Fruit fly (Drosophila melanogaster) whole organism, embryonic: Measurements from ENCODE around the gene CG6574.

Experiments
- CG10147 ChIP-seq: fragments of 200-800 bp; sonication (Bioruptor generic); optimal IDR thresholded peaks from 2 replicates; lab custom pipeline; 2019; ENCODE audit warnings: missing biosample characterization, mild to moderate bottlenecking, missing genetic modification characterization, moderate library complexity
- CG11247 ChIP-seq: fragments of 200-800 bp; sonication (Bioruptor generic); IDR thresholded peaks from 2 replicates; pipeline ENCODE4 v1.3.6; 2022; ENCODE audit warnings: missing biosample characterization, missing genetic modification characterization
- CG12219 ChIP-seq: fragments of 200-800 bp; sonication (Bioruptor generic); optimal IDR thresholded peaks from 3 replicates; lab custom pipeline; 2018; ENCODE audit warnings: missing biosample characterization, mild to moderate bottlenecking, missing genetic modification characterization
- CG1233 ChIP-seq: fragments of 200-800 bp; sonication (Bioruptor generic); optimal IDR thresholded peaks from 4 replicates; lab custom pipeline; 2018; ENCODE audit warnings: missing biosample characterization, mild to moderate bottlenecking, missing genetic modification characterization
- CG12659 ChIP-seq: fragments of 200-800 bp; sonication (Bioruptor generic); optimal IDR thresholded peaks from 3 replicates; lab custom pipeline; 2017; ENCODE audit warnings: mild to moderate bottlenecking, missing biosample characterization, missing genetic modification reagents, missing genetic modification characterization
- CG13424 ChIP-seq: fragments of 200-800 bp; sonication (Bioruptor generic); optimal IDR thresholded peaks from 2 replicates; lab custom pipeline; 2019; ENCODE audit warnings: missing biosample characterization, mild to moderate bottlenecking, missing genetic modification characterization, moderate library complexity
- CG13775 ChIP-seq: fragments of 200-800 bp; sonication (Bioruptor generic); optimal IDR thresholded peaks from 3 replicates; lab custom pipeline; 2017; ENCODE audit warnings: missing biosample characterization, mild to moderate bottlenecking, missing genetic modification characterization
- CG15073 ChIP-seq: fragments of 200-800 bp; sonication (Bioruptor generic); optimal IDR thresholded peaks from 2 replicates; lab custom pipeline; 2016; ENCODE audit warnings: missing biosample characterization, missing genetic modification characterization
- CG17568 ChIP-seq: fragments of 200-800 bp; sonication (Bioruptor generic); optimal IDR thresholded peaks from 2 replicates; lab custom pipeline; 2018; ENCODE audit warnings: missing biosample characterization, mild to moderate bottlenecking, missing genetic modification characterization, moderate library complexity
- CG33557 ChIP-seq: fragments of 200-800 bp; sonication (Bioruptor generic); optimal IDR thresholded peaks from 2 replicates; lab custom pipeline; 2019; ENCODE audit warnings: missing biosample characterization, mild to moderate bottlenecking, missing genetic modification characterization, moderate library complexity
- CG4617 ChIP-seq: fragments of 200-800 bp; sonication (Bioruptor generic); optimal IDR thresholded peaks from 3 replicates; lab custom pipeline; 2016; ENCODE audit warnings: missing biosample characterization, missing genetic modification characterization, borderline replicate concordance
- CG5245 ChIP-seq: fragments of 200-800 bp; sonication (Bioruptor generic); optimal IDR thresholded peaks from 3 replicates; lab custom pipeline; 2016; ENCODE audit warnings: missing biosample characterization, missing genetic modification characterization
- CG7839 ChIP-seq: fragments of 200-800 bp; sonication (Bioruptor generic); optimal IDR thresholded peaks from 3 replicates; lab custom pipeline; 2018; ENCODE audit warnings: missing biosample characterization, mild to moderate bottlenecking, missing genetic modification characterization, moderate library complexity
- CG8944 ChIP-seq: fragments of 200-800 bp; sonication (Bioruptor generic); optimal IDR thresholded peaks from 3 replicates; lab custom pipeline; 2016; ENCODE audit warnings: missing biosample characterization, missing genetic modification characterization
- CG9932 ChIP-seq: fragments of 200-800 bp; sonication (Bioruptor generic); IDR thresholded peaks from 2 replicates; pipeline ENCODE4 v1.3.6; 2022; ENCODE audit warnings: missing biosample characterization, missing genetic modification characterization
- CTCF ChIP-seq: fragments of 200-800 bp; sonication (Bioruptor generic); optimal IDR thresholded peaks from 2 replicates; lab custom pipeline; 2017; ENCODE audit warnings: missing biosample characterization, mild to moderate bottlenecking, missing genetic modification characterization, moderate library complexity
- Dip3 ChIP-seq: fragments of 200-800 bp; sonication (Bioruptor generic); optimal IDR thresholded peaks from 3 replicates; lab custom pipeline; 2016; ENCODE audit warnings: missing biosample characterization, missing genetic modification characterization
- Doc3 ChIP-seq: fragments of 200-800 bp; sonication (Bioruptor generic); IDR thresholded peaks from 3 replicates; pipeline ENCODE4 v1.3.6; 2022; ENCODE audit warnings: missing biosample characterization, missing genetic modification characterization; ENCODE audit not compliant: partially characterized antibody
- Drgx ChIP-seq: fragments of 200-800 bp; sonication (Bioruptor generic); IDR thresholded peaks from 2 replicates; pipeline ENCODE4 v1.3.6; 2022; ENCODE audit warnings: missing biosample characterization, missing genetic modification characterization
- Eip74EF ChIP-seq, 2 experiments: fragments of 200-800 bp in 1 of 2; fragments of >200 bp in 1 of 2; sonication (Bioruptor generic) in 1 of 2; optimal IDR thresholded peaks; 2 replicates each; lab custom pipeline; 2017 to 2019; ENCODE audit warnings: missing biosample characterization in 2 of 2, missing genetic modification characterization in 2 of 2, mild to moderate bottlenecking in 1 of 2, moderate library complexity in 1 of 2
- Elba2 ChIP-seq: fragments of 200-800 bp; sonication (Bioruptor generic); optimal IDR thresholded peaks from 3 replicates; lab custom pipeline; 2016; ENCODE audit warnings: missing biosample characterization, missing genetic modification characterization
- GATAe ChIP-seq: fragments of 200-800 bp; sonication (Bioruptor generic); conservative IDR thresholded peaks from 2 replicates; pipeline ENCODE4 v1.3.6; 2022; ENCODE audit warnings: missing biosample characterization, missing genetic modification characterization
- Hr78 ChIP-seq, 2 experiments: fragments of 200-800 bp in 1 of 2; fragments of >200 bp in 1 of 2; sonication (Bioruptor generic) in 1 of 2; optimal IDR thresholded peaks; 2 replicates each; lab custom pipeline; 2017 to 2019; ENCODE audit warnings: missing biosample characterization in 2 of 2, missing genetic modification characterization in 2 of 2, mild to moderate bottlenecking in 1 of 2, moderate library complexity in 1 of 2
- Mad ChIP-seq: fragments of 200-800 bp; sonication (Bioruptor generic); optimal IDR thresholded peaks from 2 replicates; lab custom pipeline; 2016; ENCODE audit warnings: missing biosample characterization, missing genetic modification characterization
- NC2β ChIP-seq: fragments of 200-800 bp; sonication (Bioruptor generic); optimal IDR thresholded peaks from 2 replicates; lab custom pipeline; 2016; ENCODE audit warnings: missing biosample characterization, missing genetic modification characterization
- Optix ChIP-seq: fragments of 200-800 bp; sonication (Bioruptor generic); IDR thresholded peaks from 3 replicates; pipeline ENCODE4 v1.3.6; 2022; ENCODE audit warnings: missing biosample characterization, missing genetic modification characterization
- Ravus ChIP-seq: fragments of 200-800 bp; sonication (Bioruptor generic); IDR thresholded peaks from 2 replicates; pipeline ENCODE4 v1.3.6; 2022; ENCODE audit warnings: missing biosample characterization, missing genetic modification characterization
- Sin3A ChIP-seq: fragments of >200 bp; optimal IDR thresholded peaks from 2 replicates; lab custom pipeline; 2018
- Vsx1 ChIP-seq: fragments of 200-800 bp; sonication (Bioruptor generic); optimal IDR thresholded peaks from 2 replicates; lab custom pipeline; 2017; ENCODE audit warnings: missing biosample characterization, mild to moderate bottlenecking, missing genetic modification characterization, missing genetic modification reagents
- abd-A ChIP-seq: fragments of 200-800 bp; sonication (Bioruptor generic); optimal IDR thresholded peaks from 3 replicates; lab custom pipeline; 2019; ENCODE audit warnings: missing biosample characterization, mild to moderate bottlenecking, missing genetic modification characterization, moderate library complexity
- cas ChIP-seq: fragments of 200-800 bp; sonication (Bioruptor generic); IDR thresholded peaks from 2 replicates; pipeline ENCODE4 v1.3.6; 2022; ENCODE audit warnings: missing biosample characterization, missing genetic modification characterization
- dan ChIP-seq: fragments of 200-800 bp; sonication (Bioruptor generic); IDR thresholded peaks from 2 replicates; pipeline ENCODE4 v1.3.6; 2022; ENCODE audit warnings: missing biosample characterization, missing genetic modification characterization
- dmrt11E ChIP-seq: fragments of 200-800 bp; sonication (Bioruptor generic); optimal IDR thresholded peaks from 3 replicates; lab custom pipeline; 2018; ENCODE audit warnings: missing biosample characterization, mild to moderate bottlenecking, missing genetic modification characterization, moderate library complexity
- ems ChIP-seq: fragments of 200-800 bp; sonication (Bioruptor generic); optimal IDR thresholded peaks from 3 replicates; lab custom pipeline; 2016; ENCODE audit warnings: missing biosample characterization, missing genetic modification characterization
- exex ChIP-seq: fragments of 200-800 bp; sonication (Bioruptor generic); optimal IDR thresholded peaks from 4 replicates; lab custom pipeline; 2018; ENCODE audit warnings: missing biosample characterization, mild to moderate bottlenecking, missing genetic modification characterization, moderate library complexity
- fd3F ChIP-seq: fragments of 200-800 bp; sonication (Bioruptor generic); optimal IDR thresholded peaks from 2 replicates; lab custom pipeline; 2018; ENCODE audit warnings: missing biosample characterization, mild to moderate bottlenecking, missing genetic modification characterization, moderate library complexity
- gce ChIP-seq: fragments of 200-800 bp; sonication (Bioruptor generic); IDR thresholded peaks from 3 replicates; pipeline ENCODE4 v1.3.6; 2022; ENCODE audit warnings: missing biosample characterization, missing genetic modification characterization
- hbn ChIP-seq: fragments of 200-800 bp; sonication (Bioruptor generic); IDR thresholded peaks from 2 replicates; pipeline ENCODE4 v1.3.6; 2022; ENCODE audit warnings: missing biosample characterization, missing genetic modification characterization; ENCODE audit not compliant: partially characterized antibody
- lilli ChIP-seq: fragments of 200-800 bp; sonication (Bioruptor generic); optimal IDR thresholded peaks from 3 replicates; lab custom pipeline; 2016; ENCODE audit warnings: missing biosample characterization, missing genetic modification characterization
- lmd ChIP-seq: fragments of 200-800 bp; sonication (Bioruptor generic); IDR thresholded peaks from 2 replicates; pipeline ENCODE4 v1.3.6; 2022; ENCODE audit warnings: missing biosample characterization, missing genetic modification characterization
- lola ChIP-seq, 3 experiments: fragments of >200 bp in 2 of 3; fragments of 200-800 bp in 1 of 3; sonication (Bioruptor generic) in 1 of 3; optimal IDR thresholded peaks; 2 replicates each; lab custom pipeline; 2017 to 2019; ENCODE audit warnings: missing biosample characterization in 3 of 3, missing genetic modification characterization in 3 of 3, mild to moderate bottlenecking in 1 of 3, moderate library complexity in 1 of 3
- lov ChIP-seq, 2 experiments: fragments of 200-800 bp in 1 of 2; fragments of >200 bp in 1 of 2; sonication (Bioruptor generic) in 1 of 2; IDR thresholded peaks in 1 of 2; optimal IDR thresholded peaks in 1 of 2; 2 replicates in 1 of 2; 3 replicates in 1 of 2; pipeline versions ENCODE4 v1.3.6 to Lab custom; 2017 to 2022; ENCODE audit warnings: missing biosample characterization in 1 of 2, missing genetic modification characterization in 1 of 2
- nerfin-1 ChIP-seq: fragments of 200-800 bp; sonication (Bioruptor generic); optimal IDR thresholded peaks from 3 replicates; lab custom pipeline; 2019; ENCODE audit warnings: missing biosample characterization, mild to moderate bottlenecking, missing genetic modification characterization, moderate library complexity
- pros ChIP-seq: fragments of 200-800 bp; sonication (Bioruptor generic); optimal IDR thresholded peaks from 3 replicates; lab custom pipeline; 2019; ENCODE audit warnings: missing biosample characterization, mild to moderate bottlenecking, missing genetic modification characterization, moderate library complexity
- ranshi ChIP-seq: fragments of 200-800 bp; sonication (Bioruptor generic); IDR thresholded peaks from 2 replicates; pipeline ENCODE4 v1.3.6; 2022; ENCODE audit warnings: missing biosample characterization, missing genetic modification characterization
- sug ChIP-seq: fragments of 200-800 bp; optimal IDR thresholded peaks from 2 replicates; lab custom pipeline; 2019; ENCODE audit warnings: missing biosample characterization, mild to moderate bottlenecking, missing genetic modification characterization, moderate library complexity
- tna ChIP-seq: fragments of 200-800 bp; sonication (Bioruptor generic); IDR thresholded peaks from 2 replicates; pipeline ENCODE4 v1.3.6; 2022; ENCODE audit warnings: missing biosample characterization, missing genetic modification characterization; ENCODE audit not compliant: partially characterized antibody
- vvl ChIP-seq: fragments of 200-800 bp; sonication (Bioruptor generic); IDR thresholded peaks from 2 replicates; pipeline ENCODE4 v1.3.6; 2022; ENCODE audit warnings: missing biosample characterization, missing genetic modification characterization
- z ChIP-seq: fragments of 200-800 bp; sonication (Bioruptor generic); IDR thresholded peaks from 3 replicates; pipeline ENCODE4 v1.3.6; 2022; ENCODE audit warnings: missing biosample characterization, missing genetic modification characterization

The CG6574 gene

DNA sequence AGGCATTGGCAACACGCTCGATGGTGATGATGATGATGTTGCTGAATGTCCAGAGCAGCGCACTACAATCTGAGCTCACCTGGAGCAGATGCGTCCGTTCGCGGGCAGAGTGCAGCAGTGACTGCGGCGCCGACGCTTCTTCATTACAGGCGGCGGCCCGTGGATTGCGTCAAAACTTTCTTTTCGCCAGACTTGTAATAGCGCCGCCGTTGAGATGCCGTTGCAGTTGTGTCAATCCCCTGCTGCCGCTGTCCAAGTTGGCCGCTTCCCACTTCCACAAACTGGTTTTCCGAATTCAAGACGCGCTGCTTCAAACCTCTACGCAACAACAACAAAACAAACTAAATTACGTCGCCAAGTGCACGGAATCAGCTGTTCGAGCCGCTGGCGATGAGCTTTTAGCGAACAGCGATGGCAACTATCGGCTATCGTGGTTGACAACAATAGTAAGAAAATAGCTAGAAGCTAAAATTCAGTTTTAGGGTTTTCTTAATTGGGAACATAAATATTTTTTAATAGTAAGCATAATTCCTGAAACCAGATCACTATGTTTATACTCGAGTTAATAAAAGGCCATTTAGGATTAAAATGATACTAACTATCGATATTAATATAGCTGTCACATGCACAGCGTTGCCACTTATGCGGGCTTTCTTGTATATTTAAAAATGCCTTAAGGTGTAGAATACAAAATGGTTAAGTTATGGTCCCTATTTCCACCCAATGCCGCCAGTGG is 19.2 kb upstream of the CG6574 start, which contains the start of gene Tpc1 (continued):
- no peak for TF ChIP-seq cas (GFP tag; lab: Robert Waterston, UW)
- TF ChIP-seq ems (GFP tag; lab: Kevin White, UChicago): peak; percentile 43
- no peak for TF ChIP-seq CTCF (GFP tag; lab: Kevin White, UChicago)
- peak; percentile 72 for TF ChIP-seq CG9932
- TF ChIP-seq lov (optimal IDR thresholded peaks at IDR 0.05; lab: Kevin White, UChicago): no peak
- 0 out of 3 replicates have a peak, but pooled peaks have one; percentile 22 for TF ChIP-seq lov (GFP tag; IDR thresholded peaks at IDR 0.05; lab: Robert Waterston, UW)
- TF ChIP-seq CG8944: no peak
- TF ChIP-seq Hr78 (GFP tag; optimal IDR thresholded peaks at IDR 0.05; lab: Kevin White, UChicago): peak in 1 of 2 experiments; percentile 28
- no peak for TF ChIP-seq Mad
- TF ChIP-seq Dip3: peak; percentile 40
- no peak for TF ChIP-seq ranshi (GFP tag; lab: Robert Waterston, UW)
- TF ChIP-seq CG4617: no peak
- no peak for TF ChIP-seq fd3F (GFP tag; lab: Kevin White, UChicago)
- TF ChIP-seq Drgx (GFP tag; lab: Robert Waterston, UW): no peak
- peak; percentile 74 for TF ChIP-seq lilli (GFP tag; lab: Kevin White, UChicago)
- no peak for TF ChIP-seq dan (GFP tag; lab: Robert Waterston, UW)
- TF ChIP-seq Ravus (GFP tag; lab: Robert Waterston, UW): no peak
- TF ChIP-seq Eip74EF (GFP tag; optimal IDR thresholded peaks at IDR 0.05; lab: Kevin White, UChicago): peak in 1 of 2 experiments; percentile 55
- peak; percentile 16 for TF ChIP-seq exex (tag; lab: Kevin White, UChicago)
- TF ChIP-seq nerfin-1: no peak
- TF ChIP-seq CG15073 (GFP tag; lab: Kevin White, UChicago): no peak
- peak; percentile 90 for TF ChIP-seq Doc3 (GFP tag; lab: Robert Waterston, UW)
- peak in 1 of 3 experiments; percentile 29 for TF ChIP-seq lola (GFP tag; optimal IDR thresholded peaks at IDR 0.05; lab: Kevin White, UChicago)
- peak; percentile 60 for TF ChIP-seq CG13775 (GFP tag; lab: Kevin White, UChicago)
- no peak for TF ChIP-seq GATAe (GFP tag; lab: Robert Waterston, UW)
- TF ChIP-seq hbn: peak; percentile 84
- TF ChIP-seq CG33557 (GFP tag; lab: Kevin White, UChicago): no peak
- no peak for TF ChIP-seq CG7839 (tag; lab: Kevin White, UChicago)
- TF ChIP-seq gce: no peak
- peak; percentile 22; the same call in 1 of the 2 replicates for TF ChIP-seq tna (GFP tag; lab: Robert Waterston, UW)
- TF ChIP-seq CG1233 (GFP tag; lab: Kevin White, UChicago): no peak
- no peak for TF ChIP-seq Vsx1 (GFP tag; lab: Kevin White, UChicago)
- TF ChIP-seq CG5245 (GFP tag; lab: Kevin White, UChicago): no peak
- TF ChIP-seq CG12219: no peak
- no peak for TF ChIP-seq NC2β (GFP tag; lab: Kevin White, UChicago)
- TF ChIP-seq sug (tag; lab: Kevin White, UChicago): peak; percentile 65
- TF ChIP-seq pros: peak; percentile 90
- no peak for TF ChIP-seq vvl
- no peak for TF ChIP-seq Optix (GFP tag; lab: Robert Waterston, UW)
- TF ChIP-seq z (GFP tag; lab: Robert Waterston, UW): no peak
- TF ChIP-seq dmrt11E: peak; percentile 30
- TF ChIP-seq CG12659 (GFP tag; lab: Kevin White, UChicago): peak; percentile 36
- TF ChIP-seq lmd (GFP tag; lab: Robert Waterston, UW): no peak; the same call in 1 of the 2 replicates
- no peak for TF ChIP-seq abd-A (tag; lab: Kevin White, UChicago)
- peak; percentile 41 for TF ChIP-seq CG13424 (tag; lab: Kevin White, UChicago)
- TF ChIP-seq CG11247 (GFP tag; lab: Robert Waterston, UW): no peak
- TF ChIP-seq Sin3A (lab: Kevin White, UChicago): peak; percentile 79
- TF ChIP-seq CG17568 (GFP tag; lab: Kevin White, UChicago): no peak
- no peak for TF ChIP-seq Elba2 (GFP tag; lab: Kevin White, UChicago)
- peak; percentile 46 for TF ChIP-seq CG10147 (GFP tag; lab: Kevin White, UChicago)
